Fruit fly (Drosophila melanogaster): ENCODE data around the gene mRpL49.

The mRpL49 gene

DNA sequence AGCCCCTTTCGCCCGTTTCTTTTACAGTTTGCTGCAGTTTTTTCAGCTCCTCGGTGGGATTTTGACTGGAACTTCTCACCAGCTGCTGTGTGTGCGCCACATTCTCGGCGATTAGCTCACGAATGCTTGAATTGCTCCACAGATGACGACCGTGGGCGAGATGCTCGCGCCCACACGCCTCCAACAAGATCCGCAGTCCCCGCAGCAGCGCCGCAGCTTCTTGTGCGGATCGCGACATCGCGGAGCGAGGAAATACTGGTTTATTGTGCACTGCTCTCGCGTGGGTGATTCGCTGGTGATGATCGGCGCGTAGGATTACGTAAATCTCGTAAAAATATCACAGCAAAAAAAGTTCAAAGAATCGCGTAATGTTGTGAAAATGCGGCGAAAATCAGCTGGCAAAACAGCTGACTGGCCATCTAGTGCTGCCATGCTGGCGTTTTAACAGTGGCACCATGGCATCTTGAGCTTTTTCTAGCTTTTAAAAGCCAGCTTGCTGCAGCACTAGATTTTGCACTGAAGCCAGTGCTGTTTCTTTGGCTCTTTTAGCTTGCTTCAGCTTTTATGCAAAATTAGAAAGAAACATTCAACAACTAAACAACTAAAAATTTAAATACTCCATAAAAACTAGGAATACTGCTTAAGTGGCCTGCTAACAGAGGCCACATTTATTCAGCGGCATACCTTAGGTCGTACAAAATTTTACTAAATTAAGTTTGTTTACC, 6.0 kb upstream of the mRpL49 start, which contains the start of gene Coq8:
Coq8 (minus strand) TSS at position 397 of the 725 bp plus-strand sequence.
- no peak for TF ChIP-seq CG17801 (GFP tag; optimal IDR thresholded peaks at IDR 0.05; ENCODE audit: partially characterized antibody)

- peak; percentile 64 for TF ChIP-seq CG17801 (GFP tag; optimal IDR thresholded peaks at IDR 0.05; ENCODE audit: partially characterized antibody)
Measured at dm6 chrX:12903099-12903616, 3.7 kb upstream of the mRpL49 start, which contains the start of gene Flad1. Gene Flad1 (minus strand): TSS chrX:12903516.

DNA sequence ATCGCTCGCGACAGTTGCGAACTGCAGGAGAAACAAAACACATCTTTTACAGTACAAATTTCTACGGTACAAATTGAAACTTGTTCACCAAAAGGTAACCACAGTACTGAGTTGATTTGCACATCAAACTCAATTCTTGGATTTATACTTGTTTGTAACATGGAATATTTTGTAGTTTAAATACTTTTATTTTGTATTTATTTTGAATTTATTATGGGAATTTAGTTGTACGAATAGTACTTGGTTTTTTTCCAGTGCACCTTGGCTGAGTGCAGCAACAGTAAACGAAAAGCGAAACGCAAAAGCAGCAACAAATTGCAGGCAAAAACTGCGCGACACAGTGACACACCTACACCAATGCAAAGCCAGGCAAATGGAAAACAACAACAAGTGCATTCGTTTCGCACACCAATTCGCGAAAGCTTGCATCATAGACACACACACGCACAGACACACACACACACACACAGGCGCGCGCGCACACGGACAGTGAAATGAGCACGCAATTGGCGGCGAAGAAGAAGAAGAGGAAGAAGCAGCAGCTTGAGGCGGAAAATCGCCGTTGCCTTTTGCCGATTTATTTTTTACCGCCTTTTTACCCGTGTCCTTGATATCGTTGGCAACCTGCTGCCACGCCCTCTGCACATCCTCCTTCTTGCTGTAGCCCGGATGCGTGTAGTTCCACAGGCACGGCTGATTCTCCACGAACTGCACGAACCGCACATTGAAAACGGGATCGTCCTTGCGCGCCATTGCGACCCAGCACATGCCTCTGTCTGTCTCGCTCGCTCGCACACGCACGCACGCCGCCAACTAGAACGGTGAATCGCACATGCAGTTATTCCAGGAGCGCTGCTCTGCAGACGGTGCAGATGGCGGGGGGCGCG, 1.6 kb upstream of the mRpL49 start:
- TF ChIP-seq CG17801 (GFP tag; optimal IDR thresholded peaks at IDR 0.05; ENCODE audit: partially characterized antibody): peak; percentile 69

DNA sequence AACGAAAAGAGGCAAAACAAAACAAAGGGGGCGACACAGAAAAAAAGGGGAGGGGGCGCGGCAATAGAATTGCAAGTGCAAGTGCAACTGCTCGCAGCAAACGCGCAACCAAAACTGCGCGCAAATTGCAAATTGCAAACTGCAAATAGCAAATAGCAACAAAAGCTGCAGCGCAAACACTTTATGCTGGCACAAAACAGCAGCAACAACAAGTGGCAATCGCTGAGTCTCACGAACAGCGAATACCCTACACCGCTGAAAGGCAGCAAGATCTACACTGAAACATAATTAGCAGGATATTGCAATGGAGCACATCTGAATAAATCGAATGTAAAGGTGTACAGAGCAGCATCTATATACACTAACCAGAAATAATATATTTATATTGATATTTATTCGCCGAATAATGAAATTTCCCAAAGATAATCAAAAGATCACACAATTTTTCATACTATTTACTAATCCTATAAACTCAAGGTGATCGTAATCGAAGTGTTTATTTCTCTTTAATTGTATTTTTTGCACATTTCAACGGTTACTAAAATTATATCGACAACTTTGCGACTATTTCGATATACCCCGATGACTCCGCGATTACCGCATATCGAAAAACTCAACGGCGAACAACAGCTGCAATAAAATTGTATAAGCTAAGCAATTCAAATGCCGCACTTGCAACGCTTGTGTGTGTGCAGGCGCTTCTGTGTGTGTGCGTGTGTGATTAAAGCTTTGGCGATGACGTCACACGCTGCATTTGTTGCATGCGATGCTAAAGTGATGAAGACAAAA, 810 bp upstream of the mRpL49 start, which contains the start of gene CG4404:
CG4404 (minus strand) TSS at position 118 of the 789 bp plus-strand sequence.
- peak; percentile 43 for TF ChIP-seq CG17801 (GFP tag; optimal IDR thresholded peaks at IDR 0.05; ENCODE audit: partially characterized antibody)

dm6 chrX:12909577-12910426, 2.9 kb downstream of the mRpL49 start, which contains the start of the genes Brms1 and CG4645:
Gene Brms1 (minus strand): TSS chrX:12909622.
Gene CG4645 (plus strand): TSS chrX:12909953.
- peak; percentile 31 for TF ChIP-seq CG17801 (GFP tag; optimal IDR thresholded peaks at IDR 0.05; ENCODE audit: partially characterized antibody)

DNA sequence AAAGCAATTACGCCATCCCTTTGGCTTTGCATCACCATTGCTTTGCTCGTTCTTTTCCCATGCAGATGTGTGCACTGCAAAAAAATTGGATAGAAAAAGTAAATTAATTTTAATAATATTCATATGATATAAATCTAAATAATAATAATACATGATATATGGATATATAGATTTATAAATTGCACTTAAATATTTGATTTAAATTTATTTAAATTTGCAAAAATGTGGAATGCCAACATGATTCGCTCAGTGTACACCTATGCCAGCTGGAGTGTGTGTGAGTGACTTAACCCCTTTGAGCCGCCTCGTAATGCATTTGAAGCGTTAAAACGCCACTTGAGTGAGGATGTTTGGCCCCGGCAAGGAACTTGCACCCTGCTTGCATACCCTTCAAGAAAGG, 6.8 kb downstream of the mRpL49 start:
- TF ChIP-seq CG17801 (GFP tag; optimal IDR thresholded peaks at IDR 0.05; ENCODE audit: partially characterized antibody): no peak

DNA sequence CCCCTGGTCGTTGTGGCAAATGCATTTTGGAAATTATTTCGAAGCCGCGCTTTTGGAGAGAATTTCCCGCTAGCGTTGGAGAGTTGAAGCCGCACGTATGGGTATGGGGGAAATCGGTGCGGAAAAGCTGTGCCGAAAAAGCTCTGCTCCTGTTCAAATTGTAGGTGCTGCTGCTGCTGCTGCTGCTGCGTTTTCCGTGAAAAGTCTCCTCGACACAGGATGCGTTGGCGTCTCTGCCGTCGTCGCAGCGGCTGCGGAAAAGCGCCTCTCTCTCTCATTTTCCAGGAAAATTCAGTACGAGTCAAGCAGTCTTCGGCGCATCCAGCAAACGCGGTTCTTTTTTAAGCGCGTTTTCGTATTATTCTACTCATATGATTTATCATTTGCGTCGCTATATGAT, 10.3 kb downstream of the mRpL49 start, which contains the start of gene fne:
fne (plus strand) TSS at position 301 of the 400 bp plus-strand sequence.
- TF ChIP-seq CG17801 (GFP tag; optimal IDR thresholded peaks at IDR 0.05; ENCODE audit: partially characterized antibody): no peak

dm6 chrX:12919594-12919993, 12.7 kb downstream of the mRpL49 start:
- no peak for TF ChIP-seq CG17801 (GFP tag; optimal IDR thresholded peaks at IDR 0.05; ENCODE audit: partially characterized antibody)

dm6 chrX:12922338-12922737, 15.4 kb downstream of the mRpL49 start:
- TF ChIP-seq CG17801 (GFP tag; optimal IDR thresholded peaks at IDR 0.05; ENCODE audit: partially characterized antibody): no peak

dm6 chrX:12923258-12923901, 16.5 kb downstream of the mRpL49 start:
- no peak for TF ChIP-seq CG17801 (GFP tag; optimal IDR thresholded peaks at IDR 0.05; ENCODE audit: partially characterized antibody)

- TF ChIP-seq CG17801 (GFP tag; optimal IDR thresholded peaks at IDR 0.05; ENCODE audit: partially characterized antibody): no peak
Measured at dm6 chrX:12925426-12926256, 18.7 kb downstream of the mRpL49 start.

DNA sequence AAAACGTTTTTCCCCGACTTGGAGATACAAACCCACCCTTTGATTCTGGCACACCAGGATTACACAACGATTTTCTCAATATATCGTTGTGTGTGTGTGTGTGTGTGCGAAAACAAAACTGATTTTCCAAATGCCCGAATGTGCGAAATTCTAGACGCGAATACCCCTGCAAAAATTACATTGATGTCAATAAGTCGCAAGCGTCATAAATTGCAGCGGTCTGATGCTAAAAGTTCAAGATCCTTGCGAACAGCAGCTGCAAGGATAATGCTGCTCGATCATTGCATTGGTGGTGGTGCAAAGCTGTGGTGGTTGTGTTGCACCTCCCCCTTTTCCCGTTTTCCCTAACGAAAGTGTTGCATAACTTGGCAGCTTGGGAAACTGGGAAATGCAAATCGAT, 20.7 kb downstream of the mRpL49 start:
- TF ChIP-seq CG17801 (GFP tag; optimal IDR thresholded peaks at IDR 0.05; ENCODE audit: partially characterized antibody): no peak

Data from ovary, adult (tissue).